Worm (Caenorhabditis elegans) whole organism, L2 larva: ENCODE results near the gene C26D10.4.

Source experiments
- C34F6.9 ChIP-seq: fragments of 150-350 bp; optimal IDR thresholded peaks from 2 replicates; lab custom pipeline; 2014; ENCODE audit warnings: missing biosample characterization, missing genetic modification characterization
- F13H6.1 ChIP-seq: sonication (generic microtip); optimal IDR thresholded peaks from 2 replicates; lab custom pipeline; 2016; ENCODE audit warnings: missing genetic modification characterization, missing compliant biosample characterization
- Y55F3AM.14 ChIP-seq: fragments of 200-800 bp; sonication (Bioruptor generic); optimal IDR thresholded peaks from 2 replicates; lab custom pipeline; 2018; ENCODE audit warnings: mild to moderate bottlenecking, missing genetic modification characterization, missing compliant biosample characterization
- ZK546.5 ChIP-seq: sonication (generic microtip); optimal IDR thresholded peaks from 2 replicates; lab custom pipeline; 2017; ENCODE audit warnings: missing biosample characterization, missing genetic modification characterization
- alr-1 ChIP-seq: fragments of 150-350 bp; optimal IDR thresholded peaks from 2 replicates; lab custom pipeline; 2014; ENCODE audit warnings: missing biosample characterization, missing genetic modification characterization
- ama-1 ChIP-seq: fragments of 150-350 bp; optimal IDR thresholded peaks from 2 replicates; lab custom pipeline; 2018; ENCODE audit warnings: inconsistent platforms
- blmp-1 ChIP-seq: sonication (generic microtip); optimal IDR thresholded peaks from 2 replicates; lab custom pipeline; 2017; ENCODE audit warnings: missing genetic modification characterization, mild to moderate bottlenecking, missing compliant biosample characterization, antibody characterized with exemption, moderate library complexity; ENCODE audit not compliant: insufficient read depth
- ceh-16 ChIP-seq: fragments of 150-350 bp; optimal IDR thresholded peaks from 2 replicates; lab custom pipeline; 2014; ENCODE audit warnings: missing biosample characterization, missing genetic modification characterization
- ceh-82 ChIP-seq: fragments of 150-350 bp; optimal IDR thresholded peaks from 2 replicates; lab custom pipeline; 2014; ENCODE audit warnings: missing biosample characterization, missing genetic modification characterization
- crh-2 ChIP-seq: sonication (generic microtip); optimal IDR thresholded peaks from 2 replicates; lab custom pipeline; 2017; ENCODE audit warnings: missing biosample characterization, missing genetic modification characterization
- dmd-4 ChIP-seq: sonication (generic microtip); optimal IDR thresholded peaks from 2 replicates; lab custom pipeline; 2017; ENCODE audit warnings: missing biosample characterization, missing genetic modification characterization
- egl-27 ChIP-seq: sonication (generic microtip); optimal IDR thresholded peaks from 3 replicates; lab custom pipeline; 2017; ENCODE audit warnings: missing biosample characterization, missing genetic modification reagents, missing genetic modification characterization
- fos-1 ChIP-seq: fragments of 150-350 bp; optimal IDR thresholded peaks from 2 replicates; lab custom pipeline; 2014; ENCODE audit warnings: missing biosample characterization, missing genetic modification characterization
- gmeb-1 ChIP-seq: fragments of 150-350 bp; optimal IDR thresholded peaks from 2 replicates; lab custom pipeline; 2014; ENCODE audit warnings: missing biosample characterization, missing genetic modification characterization
- lin-11 ChIP-seq: fragments of 150-350 bp; sonication (generic microtip); optimal IDR thresholded peaks from 2 replicates; lab custom pipeline; 2014; ENCODE audit warnings: missing biosample characterization, missing genetic modification characterization, inconsistent platforms, mixed read lengths
- lin-13 ChIP-seq: fragments of 150-350 bp; optimal IDR thresholded peaks from 2 replicates; lab custom pipeline; 2014; ENCODE audit warnings: missing biosample characterization, missing genetic modification reagents, missing genetic modification characterization
- lsy-2 ChIP-seq, 2 experiments: fragments of 150-350 bp in 1 of 2; sonication (generic microtip) in 1 of 2; optimal IDR thresholded peaks; 2 replicates each; lab custom pipeline; 2014 to 2017; ENCODE audit warnings: missing biosample characterization in 2 of 2, missing genetic modification characterization in 2 of 2
- mab-5 ChIP-seq: fragments of 150-350 bp; optimal IDR thresholded peaks from 2 replicates; lab custom pipeline; 2014; ENCODE audit warnings: missing biosample characterization, missing genetic modification characterization
- mdl-1 ChIP-seq, 2 experiments: fragments of 150-350 bp in 1 of 2; sonication (generic microtip) in 1 of 2; optimal IDR thresholded peaks; 2 replicates each; lab custom pipeline; 2017; ENCODE audit warnings: missing biosample characterization in 2 of 2, missing genetic modification characterization in 2 of 2
- nhr-10 ChIP-seq: sonication (generic microtip); optimal IDR thresholded peaks from 2 replicates; lab custom pipeline; 2017; ENCODE audit warnings: missing biosample characterization, missing genetic modification characterization
- nhr-11 ChIP-seq: fragments of 150-350 bp; optimal IDR thresholded peaks from 2 replicates; lab custom pipeline; 2014; ENCODE audit warnings: missing biosample characterization, missing genetic modification characterization
- nhr-12 ChIP-seq: fragments of 150-350 bp; optimal IDR thresholded peaks from 2 replicates; lab custom pipeline; 2014; ENCODE audit warnings: missing biosample characterization, missing genetic modification characterization
- nhr-129 ChIP-seq: fragments of 150-350 bp; optimal IDR thresholded peaks from 2 replicates; lab custom pipeline; 2014; ENCODE audit warnings: missing biosample characterization, missing genetic modification characterization
- nhr-21 ChIP-seq: fragments of 150-350 bp; optimal IDR thresholded peaks from 2 replicates; lab custom pipeline; 2014; ENCODE audit warnings: missing biosample characterization, missing genetic modification characterization
- nhr-237 ChIP-seq: fragments of 150-350 bp; optimal IDR thresholded peaks from 2 replicates; lab custom pipeline; 2014; ENCODE audit warnings: missing biosample characterization, missing genetic modification characterization
- nhr-6 ChIP-seq: fragments of 150-350 bp; optimal IDR thresholded peaks from 2 replicates; lab custom pipeline; 2014; ENCODE audit warnings: missing biosample characterization, missing genetic modification characterization
- nhr-77 ChIP-seq: fragments of 150-350 bp; optimal IDR thresholded peaks from 2 replicates; lab custom pipeline; 2014; ENCODE audit warnings: missing biosample characterization, missing genetic modification characterization
- peb-1 ChIP-seq: fragments of 150-350 bp; optimal IDR thresholded peaks from 2 replicates; lab custom pipeline; 2014; ENCODE audit warnings: missing biosample characterization, missing genetic modification characterization
- sem-4 ChIP-seq: fragments of 150-350 bp; optimal IDR thresholded peaks from 2 replicates; lab custom pipeline; 2014; ENCODE audit warnings: missing biosample characterization, missing genetic modification reagents, missing genetic modification characterization
- skn-1 ChIP-seq: sonication (generic microtip); optimal IDR thresholded peaks from 2 replicates; lab custom pipeline; 2017; ENCODE audit warnings: missing biosample characterization, missing genetic modification characterization
- sma-3 ChIP-seq: sonication (generic microtip); optimal IDR thresholded peaks from 2 replicates; lab custom pipeline; 2016; ENCODE audit warnings: missing genetic modification reagents, missing genetic modification characterization, missing compliant biosample characterization
- sma-9 ChIP-seq, 2 experiments: fragments of 150-350 bp in 1 of 2; sonication (generic microtip) in 1 of 2; optimal IDR thresholded peaks; 2 replicates each; lab custom pipeline; 2014 to 2016; ENCODE audit warnings: missing genetic modification characterization in 2 of 2, mild to moderate bottlenecking in 1 of 2, missing biosample characterization in 1 of 2, missing compliant biosample characterization in 1 of 2, missing genetic modification reagents in 1 of 2, moderate library complexity in 1 of 2
- snpc-4 ChIP-seq: fragments of 150-350 bp; optimal IDR thresholded peaks from 2 replicates; lab custom pipeline; 2014; ENCODE audit warnings: missing biosample characterization, missing genetic modification characterization
- unc-39 ChIP-seq: fragments of 150-350 bp; optimal IDR thresholded peaks from 2 replicates; lab custom pipeline; 2014; ENCODE audit warnings: missing biosample characterization, missing genetic modification characterization
- ztf-11 ChIP-seq: sonication (generic microtip); optimal IDR thresholded peaks from 2 replicates; lab custom pipeline; 2017; ENCODE audit warnings: missing biosample characterization, missing genetic modification characterization

Gene C26D10.4

DNA sequence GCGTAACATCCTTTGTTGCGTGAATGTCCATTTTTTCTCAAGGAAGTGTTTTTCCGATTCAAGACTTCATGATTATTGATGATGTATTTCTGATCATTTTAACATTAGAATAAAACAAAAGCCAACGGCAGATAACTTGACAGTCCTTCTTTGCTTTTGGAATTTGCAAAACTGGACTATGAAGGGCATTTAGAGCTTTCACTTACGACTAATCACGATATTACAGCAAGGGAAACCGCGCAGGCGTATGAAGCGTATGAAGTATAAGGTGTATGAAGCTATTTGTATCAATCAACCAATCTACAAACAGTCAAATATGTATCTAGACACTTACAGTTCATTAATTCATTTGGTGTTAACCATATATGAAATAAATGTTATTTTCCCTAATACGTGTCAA, 48.2 kb downstream of the C26D10.4 start:
- TF ChIP-seq snpc-4 (tag; lab: Kevin White, UChicago) (no peak), nhr-11 (tag; lab: Kevin White, UChicago) (no peak), F13H6.1 (tag; lab: Kevin White, UChicago) (no peak), sma-9 (GFP tag; optimal IDR thresholded peaks at IDR 0.05; lab: Kevin White, UChicago) (no peak), sma-9 (tag; optimal IDR thresholded peaks at IDR 0.05; lab: Kevin White, UChicago) (no peak), ztf-11 (tag; lab: Kevin White, UChicago) (no peak), mdl-1 (tag; optimal IDR thresholded peaks at IDR 0.05; lab: Kevin White, UChicago) (no peak), unc-39 (tag; lab: Kevin White, UChicago) (no peak), nhr-12 (tag; lab: Kevin White, UChicago) (no peak), nhr-10 (tag; lab: Kevin White, UChicago) (no peak), nhr-6 (tag; lab: Kevin White, UChicago) (no peak)

DNA sequence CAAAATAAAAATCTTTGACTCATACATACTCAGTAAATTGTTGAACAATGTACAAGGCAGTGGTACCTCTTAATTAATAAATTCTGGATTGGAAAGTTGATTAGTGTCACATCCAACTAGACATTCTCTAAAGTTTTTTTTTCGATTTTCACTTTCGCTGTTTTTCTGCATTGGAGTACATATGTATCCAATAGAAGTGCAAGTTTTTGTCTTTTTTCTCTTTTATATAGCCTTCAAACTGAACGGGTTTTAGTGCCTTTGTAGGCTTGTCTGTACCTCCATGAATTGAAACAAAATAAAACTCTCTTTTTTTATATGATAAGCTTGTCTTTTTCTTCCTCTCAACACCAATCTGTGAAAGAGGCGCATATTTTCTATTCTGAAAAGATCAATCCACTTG, 50.6 kb downstream of the C26D10.4 start:
- TF ChIP-seq ceh-82 (no peak), sma-9 (GFP tag; optimal IDR thresholded peaks at IDR 0.05; lab: Kevin White, UChicago) (no peak), sma-9 (tag; optimal IDR thresholded peaks at IDR 0.05; lab: Kevin White, UChicago) (no peak), egl-27 (tag; lab: Kevin White, UChicago) (no peak), sem-4 (no peak), ZK546.5 (no peak), nhr-12 (tag; lab: Kevin White, UChicago) (no peak), blmp-1 (tag; lab: Kevin White, UChicago) (peak; percentile 77), nhr-10 (tag; lab: Kevin White, UChicago) (no peak), nhr-237 (tag; lab: Kevin White, UChicago) (no peak)
- TF ChIP-seq, all 48 proteins: peak for 1

DNA sequence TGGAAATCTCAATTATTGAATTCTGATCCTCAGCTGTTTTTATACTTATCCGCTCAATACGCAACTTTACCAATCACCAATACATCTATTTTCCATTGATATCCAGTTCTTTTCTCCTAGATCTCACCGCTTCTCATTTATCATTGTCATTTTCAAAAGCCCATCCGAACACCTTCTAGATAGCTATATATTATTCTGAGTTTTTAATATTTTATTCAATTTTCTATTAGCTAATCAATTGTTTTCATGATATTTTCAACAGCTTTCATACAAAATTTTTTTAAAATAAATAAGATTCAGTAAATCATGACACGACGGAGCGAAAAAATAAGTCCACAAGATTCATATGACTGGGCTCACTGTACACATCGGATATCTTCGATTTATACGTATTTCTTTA, 51.6 kb downstream of the C26D10.4 start, which contains the start of gene F49E12.12:
Gene F49E12.12, plus strand, starts transcription at position 301 of the 400 bp plus-strand sequence.
- no peak for TF ChIP-seq nhr-12 (tag; lab: Kevin White, UChicago)
- no peak for TF ChIP-seq C34F6.9 (tag; lab: Kevin White, UChicago)
- no peak for TF ChIP-seq ama-1 (lab: Kevin White, UChicago)
- TF ChIP-seq snpc-4 (tag; lab: Kevin White, UChicago) = no peak
- TF ChIP-seq ztf-11 (tag; lab: Kevin White, UChicago) = no peak
- TF ChIP-seq alr-1 (tag; lab: Kevin White, UChicago) = no peak
- TF ChIP-seq lsy-2 (tag; optimal IDR thresholded peaks at IDR 0.05; lab: Kevin White, UChicago) = no peak
- no peak for TF ChIP-seq ZK546.5
- no peak for TF ChIP-seq ceh-16 (tag; lab: Kevin White, UChicago)
- no peak for TF ChIP-seq peb-1 (tag; lab: Kevin White, UChicago)
- TF ChIP-seq mab-5 (tag; lab: Kevin White, UChicago) = no peak
- no peak for TF ChIP-seq nhr-6 (tag; lab: Kevin White, UChicago)
- no peak for TF ChIP-seq lin-13 (GFP tag; lab: Kevin White, UChicago)
- no peak for TF ChIP-seq unc-39 (tag; lab: Kevin White, UChicago)
- TF ChIP-seq sma-9 (GFP tag; optimal IDR thresholded peaks at IDR 0.05; lab: Kevin White, UChicago) = no peak
- TF ChIP-seq sma-9 (tag; optimal IDR thresholded peaks at IDR 0.05; lab: Kevin White, UChicago) = no peak
- TF ChIP-seq nhr-77 (tag; lab: Kevin White, UChicago) = no peak
- no peak for TF ChIP-seq nhr-237 (tag; lab: Kevin White, UChicago)
- no peak for TF ChIP-seq sem-4
- TF ChIP-seq ceh-82 = no peak
- no peak for TF ChIP-seq blmp-1 (tag; lab: Kevin White, UChicago)

DNA sequence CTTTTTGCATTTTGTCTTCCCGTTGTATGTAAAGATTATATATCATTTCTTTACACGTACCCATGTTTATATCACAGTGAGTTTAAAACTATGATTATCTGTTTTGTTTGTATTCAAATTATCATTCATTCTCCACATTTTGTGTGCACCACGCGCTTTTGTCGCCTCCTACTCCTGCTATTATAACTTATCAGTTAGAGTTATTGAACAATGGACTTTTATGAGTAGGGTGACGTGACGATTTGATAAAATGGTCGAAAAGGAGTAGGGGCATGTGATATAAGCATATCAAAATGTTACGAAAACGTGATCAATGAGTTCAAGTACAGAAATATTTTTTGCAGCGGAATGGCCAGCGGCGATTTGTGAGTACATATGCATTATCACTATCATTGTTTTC, 53.3 kb downstream of the C26D10.4 start:
- TF ChIP-seq sma-3 (peak; percentile 38), mdl-1 (tag; optimal IDR thresholded peaks at IDR 0.05; lab: Kevin White, UChicago) (peak in 1 of 2 experiments; percentile 37), gmeb-1 (tag; lab: Kevin White, UChicago) (peak; percentile 1), sma-9 (GFP tag; optimal IDR thresholded peaks at IDR 0.05; lab: Kevin White, UChicago) (peak; percentile 94), sma-9 (tag; optimal IDR thresholded peaks at IDR 0.05; lab: Kevin White, UChicago) (no peak), nhr-129 (tag; lab: Kevin White, UChicago) (no peak), lin-11 (tag; lab: Kevin White, UChicago) (no peak), nhr-21 (tag; lab: Kevin White, UChicago) (peak; percentile 8), F13H6.1 (tag; lab: Kevin White, UChicago) (peak; percentile 70), crh-2 (peak; percentile 90), fos-1 (tag; lab: Kevin White, UChicago) (peak; percentile 85), Y55F3AM.14 (GFP tag; lab: Kevin White, UChicago) (no peak), snpc-4 (tag; lab: Kevin White, UChicago) (no peak), lsy-2 (tag; optimal IDR thresholded peaks at IDR 0.05; lab: Kevin White, UChicago) (peak in 1 of 2 experiments; percentile 39), dmd-4 (tag; lab: Kevin White, UChicago) (no peak), skn-1 (tag; lab: Kevin White, UChicago) (peak; percentile 84)
